Worm (Caenorhabditis elegans): ENCODE measurements around the gene C18B10.6.

DNA sequence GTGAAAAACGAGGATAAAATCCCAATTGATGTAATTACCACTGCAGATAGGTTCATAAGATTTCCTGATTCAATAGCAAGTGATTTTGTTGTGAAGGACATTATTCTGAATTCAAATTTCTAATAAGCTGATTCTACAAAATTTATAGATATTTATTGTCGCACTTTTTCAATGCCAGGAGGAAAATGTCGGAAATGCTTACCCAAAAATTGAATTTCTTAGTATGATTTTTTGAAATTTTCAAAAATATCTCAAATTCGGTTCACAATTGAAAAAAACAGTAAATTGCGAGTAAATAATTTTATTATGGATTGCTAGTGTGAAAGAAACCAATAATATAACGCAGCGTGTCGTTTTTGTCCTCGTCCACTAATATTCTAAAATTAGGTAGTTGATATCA is 12.1 kb upstream of the C18B10.6 start, which contains the start of gene srbc-10:
- TF ChIP-seq ceh-34 (tag; optimal IDR thresholded peaks at IDR 0.05) (no peak), unc-86 (tag; optimal IDR thresholded peaks at IDR 0.05) (no peak), fkh-10 (GFP tag; optimal IDR thresholded peaks at IDR 0.05) (no peak), pha-4 (tag; optimal IDR thresholded peaks at IDR 0.05) (no peak), ets-4 (tag; optimal IDR thresholded peaks at IDR 0.05) (no peak), dmd-4 (tag; optimal IDR thresholded peaks at IDR 0.05; ENCODE audit: borderline replicate concordance) (no peak), nfya-1 (tag; optimal IDR thresholded peaks at IDR 0.05) (no peak), unc-3 (GFP tag; conservative IDR thresholded peaks at IDR 0.05) (no peak), unc-3 (tag; optimal IDR thresholded peaks at IDR 0.05) (no peak), tbx-2 (tag; optimal IDR thresholded peaks at IDR 0.05) (no peak), hlh-13 (GFP tag; optimal IDR thresholded peaks at IDR 0.05) (no peak), ceh-9 (tag; optimal IDR thresholded peaks at IDR 0.05) (no peak), rnt-1 (tag; optimal IDR thresholded peaks at IDR 0.05) (no peak), madf-2 (tag; optimal IDR thresholded peaks at IDR 0.05) (no peak), eyg-1 (tag; optimal IDR thresholded peaks at IDR 0.05) (no peak)
